Fruit fly (Drosophila melanogaster) whole organism, prepupa: ENCODE data around the gene CG9270.

Experiments
- Blimp-1 ChIP-seq: fragments of 200-800 bp; sonication (Bioruptor generic); optimal IDR thresholded peaks from 3 replicates; lab custom pipeline; 2017; ENCODE audit warnings: missing biosample characterization, missing genetic modification characterization, mild to moderate bottlenecking, moderate library complexity, missing genetic modification reagents
- CG10631 ChIP-seq: fragments of 200-800 bp; sonication (Bioruptor generic); optimal IDR thresholded peaks from 2 replicates; lab custom pipeline; 2016; ENCODE audit warnings: missing biosample characterization, missing genetic modification characterization
- CG10669 ChIP-seq: fragments of 200-800 bp; sonication (Bioruptor generic); optimal IDR thresholded peaks from 3 replicates; lab custom pipeline; 2018; ENCODE audit warnings: missing biosample characterization, mild to moderate bottlenecking, missing genetic modification characterization, moderate library complexity
- CG11294 ChIP-seq: fragments of 200-800 bp; sonication (Bioruptor generic); IDR thresholded peaks from 2 replicates; pipeline ENCODE4 v1.3.6; 2022; ENCODE audit warnings: missing biosample characterization, missing genetic modification characterization
- CG11762 ChIP-seq: fragments of 200-800 bp; sonication (Bioruptor generic); optimal IDR thresholded peaks from 3 replicates; lab custom pipeline; 2016; ENCODE audit warnings: missing biosample characterization, missing genetic modification characterization; ENCODE audit not compliant: insufficient read depth
- CG11902 ChIP-seq: fragments of 200-800 bp; sonication (Bioruptor generic); optimal IDR thresholded peaks from 3 replicates; lab custom pipeline; 2016; ENCODE audit warnings: missing biosample characterization, missing genetic modification characterization
- CG15336 ChIP-seq: fragments of 200-800 bp; sonication (Bioruptor generic); IDR thresholded peaks from 2 replicates; pipeline ENCODE4 v1.3.6; 2022; ENCODE audit warnings: missing biosample characterization, missing genetic modification characterization
- CG1621 ChIP-seq: fragments of 200-800 bp; sonication (Bioruptor generic); optimal IDR thresholded peaks from 3 replicates; lab custom pipeline; 2018; ENCODE audit warnings: missing biosample characterization, mild to moderate bottlenecking, missing genetic modification characterization
- CG3032 ChIP-seq: fragments of 200-800 bp; optimal IDR thresholded peaks from 2 replicates; lab custom pipeline; 2019; ENCODE audit warnings: missing biosample characterization, mild to moderate bottlenecking, missing genetic modification characterization, moderate library complexity
- CG31627 ChIP-seq: fragments of 200-800 bp; sonication (Bioruptor generic); optimal IDR thresholded peaks from 3 replicates; lab custom pipeline; 2016; ENCODE audit warnings: missing biosample characterization, missing genetic modification characterization
- CG32006 ChIP-seq: fragments of 200-800 bp; sonication (Bioruptor generic); optimal IDR thresholded peaks from 3 replicates; lab custom pipeline; 2017; ENCODE audit warnings: missing biosample characterization, mild to moderate bottlenecking, missing genetic modification characterization
- CG34406 ChIP-seq: fragments of 200-800 bp; sonication (Bioruptor generic); optimal IDR thresholded peaks from 3 replicates; lab custom pipeline; 2016; ENCODE audit warnings: missing biosample characterization, missing genetic modification characterization
- CG3919 ChIP-seq: fragments of 200-800 bp; sonication (Bioruptor generic); optimal IDR thresholded peaks from 3 replicates; lab custom pipeline; 2016; ENCODE audit warnings: missing biosample characterization, missing genetic modification characterization
- CG6163 ChIP-seq: fragments of 200-800 bp; sonication (Bioruptor generic); IDR thresholded peaks from 3 replicates; pipeline ENCODE4 v1.3.6; 2022; ENCODE audit warnings: missing biosample characterization, missing genetic modification characterization
- CG6276 ChIP-seq: fragments of 200-800 bp; sonication (Bioruptor generic); optimal IDR thresholded peaks from 2 replicates; lab custom pipeline; 2017; ENCODE audit warnings: missing biosample characterization, mild to moderate bottlenecking, missing genetic modification characterization
- CG6792 ChIP-seq: fragments of 200-800 bp; sonication (Bioruptor generic); optimal IDR thresholded peaks from 3 replicates; lab custom pipeline; 2016; ENCODE audit warnings: missing biosample characterization, missing genetic modification characterization
- CG6808 ChIP-seq: fragments of 200-800 bp; sonication (Bioruptor generic); optimal IDR thresholded peaks from 3 replicates; lab custom pipeline; 2017; ENCODE audit warnings: missing biosample characterization, missing genetic modification characterization, mild to moderate bottlenecking, moderate library complexity, missing genetic modification reagents
- CG8119 ChIP-seq: fragments of 200-800 bp; sonication (Bioruptor generic); IDR thresholded peaks from 3 replicates; pipeline ENCODE4 v1.3.6; 2022; ENCODE audit warnings: missing biosample characterization, missing genetic modification characterization
- CG8319 ChIP-seq: fragments of 200-800 bp; sonication (Bioruptor generic); optimal IDR thresholded peaks from 3 replicates; lab custom pipeline; 2016; ENCODE audit warnings: missing biosample characterization, missing genetic modification characterization
- CG8632 ChIP-seq: fragments of 200-800 bp; sonication (Bioruptor generic); optimal IDR thresholded peaks from 3 replicates; lab custom pipeline; 2016; ENCODE audit warnings: missing biosample characterization, missing genetic modification characterization
- Eip75B ChIP-seq: fragments of 200-800 bp; sonication (Bioruptor generic); optimal IDR thresholded peaks from 3 replicates; lab custom pipeline; 2016; ENCODE audit warnings: missing biosample characterization, missing genetic modification characterization
- Eip78C ChIP-seq: fragments of 200-800 bp; sonication (Bioruptor generic); peaks from one replicate; lab custom pipeline; 2016; ENCODE audit warnings: missing biosample characterization, missing genetic modification characterization
- Eip93F ChIP-seq: fragments of 200-800 bp; sonication (Bioruptor generic); optimal IDR thresholded peaks from 2 replicates; lab custom pipeline; 2016; ENCODE audit warnings: missing biosample characterization, mild to moderate bottlenecking, missing genetic modification characterization
- Ets21C ChIP-seq: fragments of 200-800 bp; sonication (Bioruptor generic); optimal IDR thresholded peaks from 3 replicates; lab custom pipeline; 2016; ENCODE audit warnings: missing biosample characterization, missing genetic modification characterization
- Gug ChIP-seq: fragments of 200-800 bp; sonication (Bioruptor generic); IDR thresholded peaks from 2 replicates; pipeline ENCODE4 v1.3.6; 2022; ENCODE audit warnings: missing biosample characterization, missing genetic modification characterization
- Hr38 ChIP-seq: sonication (Bioruptor generic); optimal IDR thresholded peaks from 2 replicates; lab custom pipeline; 2016; ENCODE audit warnings: missing biosample characterization, missing genetic modification characterization
- Hr4 ChIP-seq: fragments of 200-800 bp; sonication (Bioruptor generic); optimal IDR thresholded peaks from 3 replicates; lab custom pipeline; 2016; ENCODE audit warnings: missing biosample characterization, missing genetic modification characterization
- Lpt ChIP-seq: fragments of 200-800 bp; sonication (Bioruptor generic); optimal IDR thresholded peaks from 3 replicates; lab custom pipeline; 2016; ENCODE audit warnings: missing biosample characterization, missing genetic modification characterization
- Met ChIP-seq: fragments of 200-800 bp; sonication (Bioruptor generic); optimal IDR thresholded peaks from 3 replicates; lab custom pipeline; 2016; ENCODE audit warnings: missing biosample characterization, missing genetic modification characterization
- OdsH ChIP-seq: fragments of 200-800 bp; sonication (Bioruptor generic); optimal IDR thresholded peaks from 3 replicates; lab custom pipeline; 2016; ENCODE audit warnings: missing biosample characterization, missing genetic modification characterization
- Smox ChIP-seq: fragments of 200-800 bp; sonication (Bioruptor generic); optimal IDR thresholded peaks from 3 replicates; lab custom pipeline; 2016; ENCODE audit warnings: missing biosample characterization, missing genetic modification characterization
- Sox14 ChIP-seq: fragments of 200-800 bp; sonication (Bioruptor generic); optimal IDR thresholded peaks from 3 replicates; lab custom pipeline; 2016; ENCODE audit warnings: missing biosample characterization, missing genetic modification characterization
- Sox15 ChIP-seq: fragments of 200-800 bp; sonication (Bioruptor generic); optimal IDR thresholded peaks from 3 replicates; lab custom pipeline; 2016; ENCODE audit warnings: missing biosample characterization, missing genetic modification characterization
- achi ChIP-seq: fragments of 200-800 bp; sonication (Bioruptor generic); optimal IDR thresholded peaks from 3 replicates; lab custom pipeline; 2016; ENCODE audit warnings: missing biosample characterization, missing genetic modification characterization
- acj6 ChIP-seq: fragments of 200-800 bp; sonication (Bioruptor generic); optimal IDR thresholded peaks from 3 replicates; lab custom pipeline; 2016; ENCODE audit warnings: missing biosample characterization, missing genetic modification characterization
- dac ChIP-seq: fragments of 200-800 bp; sonication (Bioruptor generic); optimal IDR thresholded peaks from 2 replicates; lab custom pipeline; 2017; ENCODE audit warnings: missing biosample characterization, mild to moderate bottlenecking, missing genetic modification characterization
- eg ChIP-seq: fragments of 200-800 bp; sonication (Bioruptor generic); IDR thresholded peaks from 3 replicates; pipeline ENCODE4 v1.3.6; 2022; ENCODE audit warnings: missing biosample characterization, missing genetic modification characterization
- esn ChIP-seq: fragments of 200-800 bp; sonication (Bioruptor generic); optimal IDR thresholded peaks from 2 replicates; lab custom pipeline; 2016; ENCODE audit warnings: missing biosample characterization, mild to moderate bottlenecking, missing genetic modification characterization, moderate library complexity
- fkh ChIP-seq: fragments of 200-800 bp; sonication (Bioruptor generic); optimal IDR thresholded peaks from 3 replicates; lab custom pipeline; 2017; ENCODE audit warnings: missing biosample characterization, mild to moderate bottlenecking, missing genetic modification characterization, moderate library complexity
- net ChIP-seq: fragments of 200-800 bp; sonication (Bioruptor generic); optimal IDR thresholded peaks from 3 replicates; lab custom pipeline; 2016; ENCODE audit warnings: missing biosample characterization, missing genetic modification characterization
- pdm3 ChIP-seq: fragments of 200-800 bp; sonication (Bioruptor generic); optimal IDR thresholded peaks from 3 replicates; lab custom pipeline; 2016; ENCODE audit warnings: missing biosample characterization, missing genetic modification characterization
- salr ChIP-seq, 2 experiments: fragments of 200-800 bp; sonication (Bioruptor generic); optimal IDR thresholded peaks; 3 replicates each; lab custom pipeline; 2016 to 2018; ENCODE audit warnings: missing biosample characterization in 2 of 2, missing genetic modification characterization in 2 of 2, mild to moderate bottlenecking in 1 of 2
- ss ChIP-seq, 2 experiments: fragments of 200-800 bp; sonication (Bioruptor generic); optimal IDR thresholded peaks; 2 replicates in 1 of 2; 3 replicates in 1 of 2; lab custom pipeline; 2017 to 2018; ENCODE audit warnings: mild to moderate bottlenecking in 2 of 2, missing biosample characterization in 2 of 2, missing genetic modification characterization in 2 of 2, moderate library complexity in 1 of 2
- svp ChIP-seq: fragments of 200-800 bp; sonication (Bioruptor generic); peaks from one replicate; lab custom pipeline; 2016; ENCODE audit warnings: missing biosample characterization, missing genetic modification characterization
- topi ChIP-seq: fragments of 200-800 bp; sonication (Bioruptor generic); optimal IDR thresholded peaks from 3 replicates; lab custom pipeline; 2016; ENCODE audit warnings: missing biosample characterization, missing genetic modification characterization

CG9270 gene

dm6 chr2L:20891188-20891587, 42.7 kb downstream of the CG9270 start (continued):
- no peak for TF ChIP-seq CG1621
- TF ChIP-seq OdsH: peak; percentile 33
- TF ChIP-seq CG6792: no peak
- TF ChIP-seq CG11762 (GFP tag; lab: Kevin White, UChicago): no peak
- TF ChIP-seq Sox14 (GFP tag; lab: Kevin White, UChicago): peak; percentile 35
- no peak for TF ChIP-seq CG11902
- no peak for TF ChIP-seq esn (GFP tag; lab: Kevin White, UChicago)
- no peak for TF ChIP-seq CG6808 (GFP tag; lab: Kevin White, UChicago)
- TF ChIP-seq CG3032 (tag; lab: Kevin White, UChicago): peak; percentile 9
- no peak for TF ChIP-seq topi (GFP tag; lab: Kevin White, UChicago)
- no peak for TF ChIP-seq CG31627 (GFP tag; lab: Kevin White, UChicago)
- no peak for TF ChIP-seq CG34406
- TF ChIP-seq pdm3 (GFP tag; lab: Kevin White, UChicago): peak; percentile 23
- no peak for TF ChIP-seq Met (GFP tag; lab: Kevin White, UChicago)
- TF ChIP-seq CG10631 (GFP tag; lab: Kevin White, UChicago): no peak
- peak in 1 of 2 experiments; percentile 26 for TF ChIP-seq ss (GFP tag; optimal IDR thresholded peaks at IDR 0.05; lab: Kevin White, UChicago)
- TF ChIP-seq CG15336: peak; percentile 41; the same call in 1 of the 2 replicates
- TF ChIP-seq Eip75B (GFP tag; lab: Kevin White, UChicago): no peak
- no peak for TF ChIP-seq Eip93F (GFP tag; lab: Kevin White, UChicago)
- TF ChIP-seq achi (GFP tag; lab: Kevin White, UChicago): peak; percentile 15
- peak; percentile 41 for TF ChIP-seq Lpt
- TF ChIP-seq CG11294 (GFP tag; lab: Robert Waterston, UW): no peak
- TF ChIP-seq Ets21C (GFP tag; lab: Kevin White, UChicago): no peak
- TF ChIP-seq acj6 (GFP tag; lab: Kevin White, UChicago): peak; percentile 7
- TF ChIP-seq CG3919 (GFP tag; lab: Kevin White, UChicago): peak; percentile 29
- TF ChIP-seq CG6163: peak; percentile 57
- TF ChIP-seq net (GFP tag; lab: Kevin White, UChicago): no peak
- TF ChIP-seq svp (GFP tag; lab: Kevin White, UChicago): no peak
- TF ChIP-seq Gug: no peak
- peak in 1 of 2 experiments; percentile 30 for TF ChIP-seq salr (GFP tag; optimal IDR thresholded peaks at IDR 0.05; lab: Kevin White, UChicago)
- peak; percentile 35 for TF ChIP-seq CG6276 (GFP tag; lab: Kevin White, UChicago)
- peak; percentile 23 for TF ChIP-seq Hr4 (GFP tag; lab: Kevin White, UChicago)
- peak; percentile 64 for TF ChIP-seq Eip78C

dm6 chr2L:20889857-20890606, 43.9 kb downstream of the CG9270 start:
- no peak for TF ChIP-seq CG8632 (GFP tag; lab: Kevin White, UChicago)
- TF ChIP-seq Blimp-1: no peak
- TF ChIP-seq Met (GFP tag; lab: Kevin White, UChicago): no peak
- peak; percentile 17 for TF ChIP-seq OdsH
- TF ChIP-seq Hr4 (GFP tag; lab: Kevin White, UChicago): peak; percentile 56
- TF ChIP-seq CG10669 (GFP tag; lab: Kevin White, UChicago): no peak
- no peak for TF ChIP-seq Sox14 (GFP tag; lab: Kevin White, UChicago)
- TF ChIP-seq CG11294 (GFP tag; lab: Robert Waterston, UW): peak; percentile 35; the same call in 1 of the 2 replicates
- TF ChIP-seq Lpt: no peak
- TF ChIP-seq CG6276 (GFP tag; lab: Kevin White, UChicago): peak; percentile 53
- TF ChIP-seq Sox15: no peak
- TF ChIP-seq Eip93F (GFP tag; lab: Kevin White, UChicago): no peak
- TF ChIP-seq Eip78C: peak; percentile 74
- peak; percentile 35 for TF ChIP-seq dac
- TF ChIP-seq fkh (GFP tag; lab: Kevin White, UChicago): peak; percentile 63
- TF ChIP-seq CG15336: peak; percentile 22; the same call in 1 of the 2 replicates
- TF ChIP-seq Hr38 (GFP tag; lab: Kevin White, UChicago): no peak
- peak; percentile 37 for TF ChIP-seq CG32006
- no peak for TF ChIP-seq CG8319
- no peak for TF ChIP-seq Smox (GFP tag; lab: Kevin White, UChicago)
- TF ChIP-seq Gug: no peak
- TF ChIP-seq eg (GFP tag; lab: Robert Waterston, UW): peak; percentile 55; the same call in 1 of the 3 replicates
- TF ChIP-seq CG1621: no peak
- TF ChIP-seq CG8119 (GFP tag; lab: Robert Waterston, UW): no peak
